Worm (Caenorhabditis elegans) whole organism, mixed stage, embryonic: ENCODE data around the gene phy-4.

Experiments used
- blmp-1 ChIP-seq: fragments of 150-350 bp; optimal IDR thresholded peaks from 2 replicates; lab custom pipeline; 2014; ENCODE audit warnings: missing biosample characterization, missing genetic modification characterization
- ces-1 ChIP-seq: fragments of 150-350 bp; optimal IDR thresholded peaks from 2 replicates; lab custom pipeline; 2014; ENCODE audit warnings: missing biosample characterization, missing genetic modification reagents, missing genetic modification characterization
- elt-1 ChIP-seq: sonication (generic microtip); optimal IDR thresholded peaks from 2 replicates; lab custom pipeline; 2017; ENCODE audit warnings: missing genetic modification characterization, mild to moderate bottlenecking, missing compliant biosample characterization, antibody characterized with exemption, moderate library complexity, borderline replicate concordance; ENCODE audit not compliant: insufficient read depth
- elt-3 ChIP-seq: fragments of 150-350 bp; optimal IDR thresholded peaks from 2 replicates; lab custom pipeline; 2014; ENCODE audit warnings: missing biosample characterization, missing genetic modification characterization
- lin-13 ChIP-seq: fragments of 150-350 bp; optimal IDR thresholded peaks from 2 replicates; lab custom pipeline; 2014; ENCODE audit warnings: missing biosample characterization, missing genetic modification characterization
- nhr-2 ChIP-seq: fragments of 150-350 bp; optimal IDR thresholded peaks from 2 replicates; lab custom pipeline; 2014; ENCODE audit warnings: missing biosample characterization, missing genetic modification characterization
- pha-4 ChIP-seq: fragments of 150-350 bp; optimal IDR thresholded peaks from 2 replicates; lab custom pipeline; 2018; ENCODE audit warnings: missing biosample characterization, missing genetic modification reagents, missing genetic modification characterization
- snpc-4 ChIP-seq: fragments of 150-350 bp; optimal IDR thresholded peaks from 2 replicates; lab custom pipeline; 2014; ENCODE audit warnings: missing biosample characterization, missing genetic modification characterization
- unc-39 ChIP-seq: fragments of 150-350 bp; optimal IDR thresholded peaks from 2 replicates; lab custom pipeline; 2014; ENCODE audit warnings: missing biosample characterization, missing genetic modification characterization
- unc-62 ChIP-seq: fragments of 150-350 bp; optimal IDR thresholded peaks from 2 replicates; lab custom pipeline; 2014; ENCODE audit warnings: missing biosample characterization, missing genetic modification reagents, missing genetic modification characterization
- zip-8 ChIP-seq: fragments of 150-350 bp; optimal IDR thresholded peaks from 2 replicates; lab custom pipeline; 2014; ENCODE audit warnings: missing biosample characterization, missing genetic modification characterization
- ztf-11 ChIP-seq: fragments of 150-350 bp; optimal IDR thresholded peaks from 2 replicates; lab custom pipeline; 2014; ENCODE audit warnings: missing biosample characterization, missing genetic modification characterization

DNA sequence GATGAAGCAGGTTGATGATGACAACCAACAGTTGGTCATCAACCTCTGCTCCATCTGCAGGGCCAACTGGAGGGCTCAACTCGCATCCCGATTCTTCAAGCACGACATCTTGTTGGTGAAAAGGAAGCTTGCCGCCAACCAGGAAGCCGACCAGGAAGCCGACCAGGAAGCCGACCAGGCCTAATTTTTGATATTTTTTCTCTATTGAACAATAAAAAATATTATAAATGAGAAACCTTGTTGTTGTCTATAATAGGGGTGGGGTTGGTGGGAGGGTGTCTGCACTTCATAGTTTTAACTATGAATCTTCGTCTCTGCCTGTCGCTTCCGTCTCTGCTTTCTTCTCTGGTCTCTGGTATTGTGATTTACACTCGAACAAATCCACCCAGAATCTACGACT, 27.8 kb downstream of the phy-4 start, which contains the start of gene Y43F8B.18:
- TF ChIP-seq blmp-1 (tag; lab: Kevin White, UChicago): no peak
- TF ChIP-seq pha-4: no peak
- TF ChIP-seq unc-39 (tag; lab: Kevin White, UChicago): no peak
- no peak for TF ChIP-seq ces-1 (GFP tag; lab: Kevin White, UChicago)
- TF ChIP-seq ztf-11: no peak
- TF ChIP-seq elt-3: no peak
- no peak for TF ChIP-seq elt-1 (tag; lab: Kevin White, UChicago)
- no peak for TF ChIP-seq unc-62
- no peak for TF ChIP-seq zip-8 (tag; lab: Kevin White, UChicago)
- TF ChIP-seq snpc-4 (tag; lab: Kevin White, UChicago): no peak
- no peak for TF ChIP-seq nhr-2
- TF ChIP-seq lin-13 (tag; lab: Kevin White, UChicago): no peak
